Worm (Caenorhabditis elegans) whole organism, late embryonic: Measurements from ENCODE around the gene cyp-33A1.

Experiments
- C38D4.7 ChIP-seq: fragments of 200-800 bp; sonication (Bioruptor generic); optimal IDR thresholded peaks from 2 replicates; lab custom pipeline; 2018; ENCODE audit warnings: mild to moderate bottlenecking, missing genetic modification characterization, moderate library complexity, missing compliant biosample characterization
- ama-1 ChIP-seq: fragments of 150-350 bp; optimal IDR thresholded peaks from 2 replicates; lab custom pipeline; 2014
- ceh-18 ChIP-seq: sonication (generic microtip); optimal IDR thresholded peaks from 2 replicates; lab custom pipeline; 2016; ENCODE audit warnings: missing genetic modification characterization, missing compliant biosample characterization
- ceh-19 ChIP-seq: fragments of 200-800 bp; sonication (Bioruptor generic); optimal IDR thresholded peaks from 2 replicates; lab custom pipeline; 2018; ENCODE audit warnings: mild to moderate bottlenecking, missing genetic modification characterization, missing compliant biosample characterization
- ceh-24 ChIP-seq: sonication (generic microtip); optimal IDR thresholded peaks from 2 replicates; lab custom pipeline; 2016; ENCODE audit warnings: mild to moderate bottlenecking, missing genetic modification characterization, missing compliant biosample characterization
- ceh-30 ChIP-seq: fragments of 150-350 bp; optimal IDR thresholded peaks from 2 replicates; lab custom pipeline; 2014; ENCODE audit warnings: missing biosample characterization, missing genetic modification characterization
- ceh-31 ChIP-seq: sonication (generic microtip); optimal IDR thresholded peaks from 2 replicates; lab custom pipeline; 2016; ENCODE audit warnings: missing genetic modification characterization, missing compliant biosample characterization
- ceh-45 ChIP-seq: fragments of 200-800 bp; sonication (Bioruptor generic); IDR thresholded peaks from 2 replicates; pipeline ENCODE4 v1.3.6; 2022; ENCODE audit warnings: missing genetic modification reagents, missing genetic modification characterization, missing compliant biosample characterization
- ceh-48 ChIP-seq: sonication (generic microtip); optimal IDR thresholded peaks from 2 replicates; lab custom pipeline; 2016; ENCODE audit warnings: missing genetic modification characterization, inconsistent platforms, missing compliant biosample characterization
- ceh-6 ChIP-seq: fragments of 200-800 bp; sonication (Bioruptor generic); optimal IDR thresholded peaks from 2 replicates; lab custom pipeline; 2018; ENCODE audit warnings: mild to moderate bottlenecking, missing genetic modification characterization, missing compliant biosample characterization
- dve-1 ChIP-seq: sonication (generic microtip); optimal IDR thresholded peaks from 2 replicates; lab custom pipeline; 2017; ENCODE audit warnings: antibody characterized with exemption, mild to moderate bottlenecking, missing genetic modification characterization, missing compliant biosample characterization
- ets-4 ChIP-seq: sonication (generic microtip); optimal IDR thresholded peaks from 2 replicates; lab custom pipeline; 2016; ENCODE audit warnings: missing genetic modification characterization, missing compliant biosample characterization
- eyg-1 ChIP-seq: sonication (generic microtip); optimal IDR thresholded peaks from 2 replicates; lab custom pipeline; 2016; ENCODE audit warnings: missing genotype, missing genetic modification characterization, missing compliant biosample characterization
- fkh-10 ChIP-seq: fragments of 150-350 bp; optimal IDR thresholded peaks from 2 replicates; lab custom pipeline; 2014; ENCODE audit warnings: missing biosample characterization, missing genetic modification reagents, missing genetic modification characterization
- gmeb-2 ChIP-seq: sonication (generic microtip); optimal IDR thresholded peaks from 2 replicates; lab custom pipeline; 2016; ENCODE audit warnings: missing genetic modification characterization, inconsistent platforms, missing compliant biosample characterization
- hlh-15 ChIP-seq: sonication (generic microtip); optimal IDR thresholded peaks from 2 replicates; lab custom pipeline; 2016; ENCODE audit warnings: missing genetic modification characterization, missing compliant biosample characterization
- hlh-30 ChIP-seq: sonication (generic microtip); optimal IDR thresholded peaks from 2 replicates; lab custom pipeline; 2017; ENCODE audit warnings: antibody characterized with exemption, missing genetic modification characterization, missing compliant biosample characterization; ENCODE audit not compliant: insufficient read depth
- hlh-8 ChIP-seq: sonication (generic microtip); optimal IDR thresholded peaks from 2 replicates; lab custom pipeline; 2016; ENCODE audit warnings: missing genotype, missing genetic modification characterization, missing compliant biosample characterization
- lin-11 ChIP-seq: fragments of 200-800 bp; sonication (Bioruptor generic); optimal IDR thresholded peaks from 2 replicates; lab custom pipeline; 2018; ENCODE audit warnings: mild to moderate bottlenecking, missing genetic modification characterization, missing compliant biosample characterization
- madf-2 ChIP-seq: sonication (generic microtip); optimal IDR thresholded peaks from 2 replicates; lab custom pipeline; 2017; ENCODE audit warnings: missing genetic modification characterization, missing compliant biosample characterization
- nfya-1 ChIP-seq: sonication (generic microtip); optimal IDR thresholded peaks from 2 replicates; lab custom pipeline; 2017; ENCODE audit warnings: missing genetic modification characterization, mild to moderate bottlenecking, missing compliant biosample characterization, antibody characterized with exemption, moderate library complexity
- nhr-11 ChIP-seq: fragments of 150-350 bp; optimal IDR thresholded peaks from 2 replicates; lab custom pipeline; 2014; ENCODE audit warnings: missing biosample characterization, missing genetic modification characterization
- nhr-232 ChIP-seq: sonication (generic microtip); optimal IDR thresholded peaks from 2 replicates; lab custom pipeline; 2016; ENCODE audit warnings: missing genetic modification characterization, missing compliant biosample characterization
- npax-4 ChIP-seq: sonication (generic microtip); optimal IDR thresholded peaks from 2 replicates; lab custom pipeline; 2016; ENCODE audit warnings: missing genetic modification characterization, missing compliant biosample characterization
- pag-3 ChIP-seq: sonication (generic microtip); optimal IDR thresholded peaks from 2 replicates; lab custom pipeline; 2016; ENCODE audit warnings: missing compliant biosample characterization, missing genetic modification characterization, borderline replicate concordance
- pat-9 ChIP-seq: fragments of 200-800 bp; sonication (Bioruptor generic); optimal IDR thresholded peaks from 2 replicates; lab custom pipeline; 2018; ENCODE audit warnings: mild to moderate bottlenecking, missing genetic modification characterization, moderate library complexity, missing compliant biosample characterization
- pha-4 ChIP-seq: fragments of 150-350 bp; optimal IDR thresholded peaks from 2 replicates; lab custom pipeline; 2018; ENCODE audit warnings: missing biosample characterization, missing genetic modification reagents, missing genetic modification characterization
- ref-2 ChIP-seq: sonication (generic microtip); optimal IDR thresholded peaks from 2 replicates; lab custom pipeline; 2016; ENCODE audit warnings: missing genetic modification characterization, missing compliant biosample characterization
- rnt-1 ChIP-seq: sonication (generic microtip); optimal IDR thresholded peaks from 2 replicates; lab custom pipeline; 2016; ENCODE audit warnings: missing genetic modification characterization, missing compliant biosample characterization
- sox-4 ChIP-seq: sonication (generic microtip); optimal IDR thresholded peaks from 2 replicates; lab custom pipeline; 2017; ENCODE audit warnings: mild to moderate bottlenecking, missing genetic modification characterization, inconsistent platforms, missing compliant biosample characterization
- ttx-3 ChIP-seq: sonication (generic microtip); optimal IDR thresholded peaks from 2 replicates; lab custom pipeline; 2016; ENCODE audit warnings: missing genetic modification reagents, missing genetic modification characterization, missing compliant biosample characterization
- unc-3 ChIP-seq, 2 experiments: fragments of 200-800 bp in 1 of 2; sonication (Bioruptor generic) in 1 of 2; sonication (generic microtip) in 1 of 2; conservative IDR thresholded peaks in 1 of 2; optimal IDR thresholded peaks in 1 of 2; 2 replicates each; pipeline versions ENCODE4 v1.3.6 to Lab custom; 2016 to 2022; ENCODE audit warnings: missing compliant biosample characterization in 2 of 2, missing genetic modification characterization in 2 of 2, missing genetic modification reagents in 1 of 2
- unc-42 ChIP-seq: sonication (generic microtip); optimal IDR thresholded peaks from 2 replicates; lab custom pipeline; 2016; ENCODE audit warnings: missing genotype, missing genetic modification characterization, missing compliant biosample characterization
- unc-55 ChIP-seq: sonication (generic microtip); optimal IDR thresholded peaks from 2 replicates; lab custom pipeline; 2017; ENCODE audit warnings: missing biosample characterization, missing genetic modification reagents, missing genetic modification characterization
- zip-5 ChIP-seq: sonication (generic microtip); optimal IDR thresholded peaks from 2 replicates; lab custom pipeline; 2016; ENCODE audit warnings: missing genetic modification characterization, missing compliant biosample characterization

cyp-33A1 gene

DNA sequence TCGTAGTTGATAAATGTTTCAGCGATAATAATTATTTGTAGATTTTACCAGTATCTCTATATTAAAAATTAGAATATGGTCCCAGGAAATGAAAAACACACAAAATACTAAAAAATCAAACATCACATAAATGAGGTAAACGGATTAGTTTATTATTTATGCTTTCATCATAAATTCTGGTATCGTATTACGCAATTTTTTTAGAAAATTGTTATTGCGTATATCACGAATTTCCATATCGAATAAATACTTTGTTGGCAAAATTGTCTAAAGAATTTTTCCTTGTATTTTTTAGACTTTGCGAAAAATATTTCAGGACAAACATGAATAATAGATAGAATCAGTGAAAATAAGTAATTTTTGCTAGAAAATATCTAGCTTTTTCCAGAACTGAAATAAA, 44.9 kb upstream of the cyp-33A1 start:
- TF ChIP-seq rnt-1 (tag; lab: Kevin White, UChicago): no peak
- TF ChIP-seq fkh-10 (GFP tag; lab: Kevin White, UChicago): no peak
- no peak for TF ChIP-seq gmeb-2 (tag; lab: Kevin White, UChicago)
- no peak for TF ChIP-seq hlh-8 (tag; lab: Kevin White, UChicago)
- TF ChIP-seq ceh-6 (GFP tag; lab: Kevin White, UChicago): no peak
- TF ChIP-seq ceh-30 (tag; lab: Kevin White, UChicago): no peak
- no peak for TF ChIP-seq ceh-48 (tag; lab: Kevin White, UChicago)
- no peak for TF ChIP-seq hlh-15
- TF ChIP-seq C38D4.7 (GFP tag; lab: Kevin White, UChicago): no peak
- no peak for TF ChIP-seq pat-9
- TF ChIP-seq ama-1 (lab: Kevin White, UChicago): no peak
- TF ChIP-seq dve-1 (tag; lab: Kevin White, UChicago): no peak
- TF ChIP-seq nhr-11: no peak
- TF ChIP-seq nfya-1: no peak
- TF ChIP-seq nhr-232 (tag; lab: Kevin White, UChicago): no peak
- no peak for TF ChIP-seq pha-4 (tag; lab: Kevin White, UChicago)
- TF ChIP-seq unc-55: no peak
- no peak for TF ChIP-seq ceh-45 (GFP tag; lab: Robert Waterston, UW)
- TF ChIP-seq, all 69 proteins: peak for 0

- TF ChIP-seq sox-4: no peak
- peak; percentile 18 for TF ChIP-seq unc-42
- TF ChIP-seq ceh-31 (tag; lab: Kevin White, UChicago): no peak
- TF ChIP-seq eyg-1 (tag; lab: Kevin White, UChicago): no peak
- no peak for TF ChIP-seq ama-1 (lab: Kevin White, UChicago)
- no peak for TF ChIP-seq pag-3 (tag; lab: Kevin White, UChicago)
- TF ChIP-seq, all 69 proteins: peak for 1
These were observed 42.8 kb upstream of the cyp-33A1 start, which contains the start of the genes ZK105.6 and ZK105.8 for ce11 chrV:7723967-7724544. TSS of gene ZK105.6 (minus strand) at chrV:7724067. TSS of gene ZK105.8 (plus strand) at chrV:7724494.

- TF ChIP-seq gmeb-2 (tag; lab: Kevin White, UChicago): no peak
- no peak for TF ChIP-seq ceh-19 (GFP tag; lab: Kevin White, UChicago)
- TF ChIP-seq ref-2: no peak
- TF ChIP-seq madf-2 (tag; lab: Kevin White, UChicago): no peak
- TF ChIP-seq lin-11 (tag; lab: Kevin White, UChicago): no peak
- no peak for TF ChIP-seq hlh-8 (tag; lab: Kevin White, UChicago)
- TF ChIP-seq npax-4: no peak
- TF ChIP-seq hlh-15: no peak
- no peak for TF ChIP-seq ceh-18 (tag; lab: Kevin White, UChicago)
- TF ChIP-seq dve-1 (tag; lab: Kevin White, UChicago): no peak
- TF ChIP-seq ceh-48 (tag; lab: Kevin White, UChicago): no peak
- no peak for TF ChIP-seq zip-5
- no peak for TF ChIP-seq ceh-24 (tag; lab: Kevin White, UChicago)
- no peak for TF ChIP-seq C38D4.7 (GFP tag; lab: Kevin White, UChicago)
- no peak for TF ChIP-seq ceh-45 (GFP tag; lab: Robert Waterston, UW)
- TF ChIP-seq hlh-30 (tag; lab: Kevin White, UChicago): no peak
- no peak for TF ChIP-seq ttx-3 (tag; lab: Kevin White, UChicago)
- no peak for TF ChIP-seq nhr-11
- TF ChIP-seq unc-3 (GFP tag; conservative IDR thresholded peaks at IDR 0.05; lab: Robert Waterston, UW): no peak
- TF ChIP-seq unc-3 (tag; optimal IDR thresholded peaks at IDR 0.05; lab: Kevin White, UChicago): no peak
- no peak for TF ChIP-seq nfya-1
- TF ChIP-seq, all 69 proteins: peak for 0
These were observed 40.7 kb upstream of the cyp-33A1 start, which contains the start of gene ZK105.14 for ce11 chrV:7721945-7722344. TSS of gene ZK105.14 (minus strand) at chrV:7722045.

DNA sequence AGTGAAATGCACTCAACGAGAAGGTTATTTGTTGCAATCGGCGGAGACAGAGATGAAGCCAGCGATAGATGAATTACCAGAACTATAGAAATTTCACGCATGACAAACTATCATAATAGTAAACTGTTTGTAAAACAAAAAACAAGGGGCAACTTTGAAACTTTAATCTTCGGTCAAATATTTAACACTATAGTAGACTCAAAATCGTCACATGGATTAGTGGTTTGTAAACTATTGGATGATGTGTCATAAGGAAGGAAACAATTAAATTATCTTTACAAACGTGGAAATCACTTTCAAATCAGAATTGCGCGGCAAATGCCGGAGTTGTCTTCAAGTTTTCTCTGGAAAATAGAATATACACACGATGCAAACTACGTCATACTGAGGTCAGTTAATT, 36.4 kb upstream of the cyp-33A1 start, which contains the start of gene ZK105.5:
TSS of gene ZK105.5 (minus strand) at position 101 of the 400 bp plus-strand sequence.
- no peak for TF ChIP-seq zip-5
- no peak for TF ChIP-seq gmeb-2 (tag; lab: Kevin White, UChicago)
- no peak for TF ChIP-seq ets-4
- no peak for TF ChIP-seq hlh-15
- no peak for TF ChIP-seq ceh-30 (tag; lab: Kevin White, UChicago)
- no peak for TF ChIP-seq nfya-1
- no peak for TF ChIP-seq dve-1 (tag; lab: Kevin White, UChicago)
- TF ChIP-seq C38D4.7 (GFP tag; lab: Kevin White, UChicago): no peak
- no peak for TF ChIP-seq pag-3 (tag; lab: Kevin White, UChicago)
- no peak for TF ChIP-seq ceh-48 (tag; lab: Kevin White, UChicago)
- TF ChIP-seq, all 69 proteins: peak for 0
